Worm (Caenorhabditis elegans) whole organism, L2 larva: ENCODE results near the gene cyp-13A6.

ENCODE experiments used
- C34F6.9 ChIP-seq: fragments of 150-350 bp; optimal IDR thresholded peaks from 2 replicates; lab custom pipeline; 2014; ENCODE audit warnings: missing biosample characterization, missing genetic modification characterization
- F13H6.1 ChIP-seq: sonication (generic microtip); optimal IDR thresholded peaks from 2 replicates; lab custom pipeline; 2016; ENCODE audit warnings: missing genetic modification characterization, missing compliant biosample characterization
- R02D3.7 ChIP-seq: fragments of 150-350 bp; optimal IDR thresholded peaks from 2 replicates; lab custom pipeline; 2014; ENCODE audit warnings: missing biosample characterization, missing genetic modification characterization
- blmp-1 ChIP-seq: sonication (generic microtip); optimal IDR thresholded peaks from 2 replicates; lab custom pipeline; 2017; ENCODE audit warnings: missing genetic modification characterization, mild to moderate bottlenecking, missing compliant biosample characterization, antibody characterized with exemption, moderate library complexity; ENCODE audit not compliant: insufficient read depth
- ceh-16 ChIP-seq: fragments of 150-350 bp; optimal IDR thresholded peaks from 2 replicates; lab custom pipeline; 2014; ENCODE audit warnings: missing biosample characterization, missing genetic modification characterization
- dmd-4 ChIP-seq: sonication (generic microtip); optimal IDR thresholded peaks from 2 replicates; lab custom pipeline; 2017; ENCODE audit warnings: missing biosample characterization, missing genetic modification characterization
- elt-1 ChIP-seq: fragments of 150-350 bp; optimal IDR thresholded peaks from 2 replicates; lab custom pipeline; 2014; ENCODE audit warnings: missing biosample characterization, missing genetic modification characterization
- lin-39 ChIP-seq: fragments of 150-350 bp; optimal IDR thresholded peaks from 2 replicates; lab custom pipeline; 2014; ENCODE audit warnings: missing biosample characterization, missing genetic modification reagents, missing genetic modification characterization
- lsy-2 ChIP-seq, 2 experiments: fragments of 150-350 bp in 1 of 2; sonication (generic microtip) in 1 of 2; optimal IDR thresholded peaks; 2 replicates each; lab custom pipeline; 2014 to 2017; ENCODE audit warnings: missing biosample characterization in 2 of 2, missing genetic modification characterization in 2 of 2
- mab-5 ChIP-seq: fragments of 150-350 bp; optimal IDR thresholded peaks from 2 replicates; lab custom pipeline; 2014; ENCODE audit warnings: missing biosample characterization, missing genetic modification characterization
- mbf-1 ChIP-seq: sonication (generic microtip); optimal IDR thresholded peaks from 2 replicates; lab custom pipeline; 2017; ENCODE audit warnings: missing biosample characterization, missing genetic modification characterization
- mdl-1 ChIP-seq, 2 experiments: fragments of 150-350 bp in 1 of 2; sonication (generic microtip) in 1 of 2; optimal IDR thresholded peaks; 2 replicates each; lab custom pipeline; 2017; ENCODE audit warnings: missing biosample characterization in 2 of 2, missing genetic modification characterization in 2 of 2
- nhr-129 ChIP-seq: fragments of 150-350 bp; optimal IDR thresholded peaks from 2 replicates; lab custom pipeline; 2014; ENCODE audit warnings: missing biosample characterization, missing genetic modification characterization
- nhr-21 ChIP-seq: fragments of 150-350 bp; optimal IDR thresholded peaks from 2 replicates; lab custom pipeline; 2014; ENCODE audit warnings: missing biosample characterization, missing genetic modification characterization
- nhr-25 ChIP-seq: fragments of 150-350 bp; sonication (generic microtip); optimal IDR thresholded peaks from 3 replicates; lab custom pipeline; 2014; ENCODE audit warnings: missing biosample characterization, missing genetic modification characterization
- sma-3 ChIP-seq: sonication (generic microtip); optimal IDR thresholded peaks from 2 replicates; lab custom pipeline; 2016; ENCODE audit warnings: missing genetic modification reagents, missing genetic modification characterization, missing compliant biosample characterization
- sma-9 ChIP-seq, 2 experiments: fragments of 150-350 bp in 1 of 2; sonication (generic microtip) in 1 of 2; optimal IDR thresholded peaks; 2 replicates each; lab custom pipeline; 2014 to 2016; ENCODE audit warnings: missing genetic modification characterization in 2 of 2, mild to moderate bottlenecking in 1 of 2, missing biosample characterization in 1 of 2, missing compliant biosample characterization in 1 of 2, missing genetic modification reagents in 1 of 2, moderate library complexity in 1 of 2
- unc-55 ChIP-seq: fragments of 150-350 bp; sonication (generic microtip); optimal IDR thresholded peaks from 3 replicates; lab custom pipeline; 2014; ENCODE audit warnings: missing biosample characterization, missing genetic modification reagents, missing genetic modification characterization

Gene cyp-13A6

ce11 chrII:9757651-9758282 is 44.9 kb downstream of the cyp-13A6 start, which contains the start of gene shk-1:
Gene shk-1 (plus strand): TSS chrII:9758232.
- peak; percentile 57 for TF ChIP-seq F13H6.1 (tag; lab: Kevin White, UChicago)
- no peak for TF ChIP-seq lin-39 (tag; lab: Kevin White, UChicago)
- TF ChIP-seq sma-9 (GFP tag; optimal IDR thresholded peaks at IDR 0.05; lab: Kevin White, UChicago), result peak; percentile 70
- TF ChIP-seq sma-9 (tag; optimal IDR thresholded peaks at IDR 0.05; lab: Kevin White, UChicago), result no peak
- peak; percentile 40 for TF ChIP-seq C34F6.9 (tag; lab: Kevin White, UChicago)
- no peak for TF ChIP-seq elt-1 (tag; lab: Kevin White, UChicago)
- peak in 1 of 2 experiments; percentile 39 for TF ChIP-seq lsy-2 (tag; optimal IDR thresholded peaks at IDR 0.05; lab: Kevin White, UChicago)
- TF ChIP-seq nhr-129 (tag; lab: Kevin White, UChicago), result peak; percentile 33
- no peak for TF ChIP-seq R02D3.7 (tag; lab: Kevin White, UChicago)
- TF ChIP-seq mbf-1 (tag; lab: Kevin White, UChicago), result no peak

ce11 chrII:9755425-9755824 is 47.2 kb downstream of the cyp-13A6 start:
- TF ChIP-seq lsy-2 (tag; optimal IDR thresholded peaks at IDR 0.05; lab: Kevin White, UChicago), result peak in 1 of 2 experiments; percentile 13
- TF ChIP-seq mab-5 (tag; lab: Kevin White, UChicago), result peak; percentile 38
- TF ChIP-seq nhr-129 (tag; lab: Kevin White, UChicago), result no peak
- TF ChIP-seq unc-55 (GFP tag; lab: Kevin White, UChicago), result peak; percentile 40

ce11 chrII:9753730-9754129 is 48.9 kb downstream of the cyp-13A6 start, which contains the start of gene ZK1321.1:
Gene ZK1321.1 (plus strand): TSS chrII:9754030.
- TF ChIP-seq ceh-16 (tag; lab: Kevin White, UChicago), result no peak

- TF ChIP-seq dmd-4 (tag; lab: Kevin White, UChicago) (no peak), blmp-1 (tag; lab: Kevin White, UChicago) (peak; percentile 17), elt-1 (tag; lab: Kevin White, UChicago) (no peak), sma-9 (GFP tag; optimal IDR thresholded peaks at IDR 0.05; lab: Kevin White, UChicago) (peak; percentile 36), sma-9 (tag; optimal IDR thresholded peaks at IDR 0.05; lab: Kevin White, UChicago) (no peak)
Measured at ce11 chrII:9753056-9753455, 49.6 kb downstream of the cyp-13A6 start, which contains the start of gene Y53C12B.7. Gene Y53C12B.7 (minus strand): TSS chrII:9753218.

- TF ChIP-seq sma-3 (GFP tag; lab: Kevin White, UChicago) (peak; percentile 33), unc-55 (GFP tag; lab: Kevin White, UChicago) (no peak), mdl-1 (tag; optimal IDR thresholded peaks at IDR 0.05; lab: Kevin White, UChicago) (peak in 1 of 2 experiments; percentile 4), blmp-1 (tag; lab: Kevin White, UChicago) (no peak), lsy-2 (tag; optimal IDR thresholded peaks at IDR 0.05; lab: Kevin White, UChicago) (peak in 1 of 2 experiments; percentile 8), nhr-25 (tag; lab: Kevin White, UChicago) (peak; percentile 46), sma-9 (GFP tag; optimal IDR thresholded peaks at IDR 0.05; lab: Kevin White, UChicago) (peak; percentile 85), sma-9 (tag; optimal IDR thresholded peaks at IDR 0.05; lab: Kevin White, UChicago) (no peak), nhr-21 (tag; lab: Kevin White, UChicago) (peak; percentile 50)
Measured at ce11 chrII:9752278-9752677, 50.3 kb downstream of the cyp-13A6 start.
